Fruit fly (Drosophila melanogaster) Kc167 (cell line): ENCODE measurements around the gene spd-2.

ENCODE experiments used
- Myc ChIP-seq: fragments of >200 bp; optimal IDR thresholded peaks from 2 replicates; lab custom pipeline; 2017; ENCODE audit warnings: missing external identifiers
- h ChIP-seq: fragments of >200 bp; optimal IDR thresholded peaks from 3 replicates; lab custom pipeline; 2018; ENCODE audit warnings: missing external identifiers
- insv ChIP-seq: fragments of >200 bp; optimal IDR thresholded peaks from 3 replicates; lab custom pipeline; 2018; ENCODE audit warnings: missing external identifiers

DNA sequence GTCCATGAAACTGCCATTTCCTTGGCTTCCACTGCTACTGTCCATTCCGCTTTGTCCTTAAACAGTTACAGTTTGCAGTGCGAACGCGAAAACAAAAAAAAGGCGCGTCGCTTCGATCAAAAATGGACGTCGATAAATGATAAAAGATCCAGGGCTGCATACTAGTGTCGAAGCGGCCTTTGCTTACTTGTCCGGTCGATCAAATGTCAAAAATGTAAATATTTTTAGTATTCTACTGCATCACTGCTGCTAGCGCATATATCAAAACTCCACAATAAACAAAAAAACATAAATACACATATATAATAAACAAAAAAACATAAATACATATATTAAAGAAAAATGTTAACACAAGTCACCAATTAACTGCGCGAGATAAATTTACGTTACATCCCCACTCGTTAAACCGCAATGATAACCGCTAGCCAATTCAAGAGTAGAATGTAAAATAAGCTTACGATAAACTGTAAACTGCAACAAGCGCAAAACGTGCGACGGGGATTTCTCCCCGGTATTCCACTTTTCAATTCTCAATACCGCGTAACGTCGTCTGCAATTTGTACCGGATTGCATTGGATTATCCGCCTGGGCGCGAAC, at the start of gene spd-2, which contains the start of gene Apl:
- TF ChIP-seq Myc: no peak
- TF ChIP-seq h (lab: Kevin White, UChicago): no peak
- no peak for TF ChIP-seq insv (lab: Kevin White, UChicago)
